Worm (Caenorhabditis elegans) whole organism, L1 larva: Measurements from ENCODE around the gene sru-13.

ENCODE experiments used
- C16A3.4 ChIP-seq: fragments of 150-350 bp; optimal IDR thresholded peaks from 2 replicates; lab custom pipeline; 2014; ENCODE audit warnings: missing biosample characterization, missing genetic modification characterization
- C34B4.2 ChIP-seq: sonication (generic microtip); optimal IDR thresholded peaks from 2 replicates; lab custom pipeline; 2017; ENCODE audit warnings: mild to moderate bottlenecking, missing genetic modification characterization, missing compliant biosample characterization
- ama-1 ChIP-seq: fragments of 150-350 bp; optimal IDR thresholded peaks from 2 replicates; lab custom pipeline; 2014
- ceh-8 ChIP-seq: fragments of 200-800 bp; sonication (Bioruptor generic); optimal IDR thresholded peaks from 2 replicates; lab custom pipeline; 2018; ENCODE audit warnings: mild to moderate bottlenecking, missing genetic modification characterization, moderate library complexity, missing compliant biosample characterization
- ceh-82 ChIP-seq, 3 experiments: fragments of 150-350 bp in 1 of 3; sonication (generic microtip) in 2 of 3; optimal IDR thresholded peaks; 2 replicates each; lab custom pipeline; 2014 to 2017; ENCODE audit warnings: missing biosample characterization in 3 of 3, missing genetic modification characterization in 3 of 3
- ces-1 ChIP-seq: fragments of 150-350 bp; optimal IDR thresholded peaks from 2 replicates; lab custom pipeline; 2014; ENCODE audit warnings: missing biosample characterization, missing genetic modification reagents, missing genetic modification characterization
- dpl-1 ChIP-seq, 3 experiments: fragments of 150-350 bp in 2 of 3; sonication (generic microtip) in 1 of 3; optimal IDR thresholded peaks; 2 replicates each; lab custom pipeline; 2014 to 2017; ENCODE audit warnings: missing biosample characterization in 3 of 3, missing genetic modification characterization in 3 of 3, missing genetic modification reagents in 3 of 3
- dsc-1 ChIP-seq: sonication (generic microtip); optimal IDR thresholded peaks from 2 replicates; lab custom pipeline; 2016; ENCODE audit warnings: mild to moderate bottlenecking, missing genetic modification characterization, missing compliant biosample characterization
- egl-27 ChIP-seq, 2 experiments: fragments of 150-350 bp in 1 of 2; sonication (generic microtip); optimal IDR thresholded peaks; 3 replicates each; lab custom pipeline; 2017 to 2018; ENCODE audit warnings: missing biosample characterization in 2 of 2, missing genetic modification characterization in 2 of 2, missing genetic modification reagents in 2 of 2
- elt-3 ChIP-seq, 6 experiments: fragments of 150-350 bp in 1 of 6; sonication (generic microtip); optimal IDR thresholded peaks; 2 replicates each; lab custom pipeline; 2017 to 2018; ENCODE audit warnings: missing biosample characterization in 6 of 6, missing genetic modification characterization in 6 of 6, inconsistent platforms in 1 of 6
- ets-5 ChIP-seq: fragments of 200-800 bp; sonication (Bioruptor generic); IDR thresholded peaks from 2 replicates; pipeline ENCODE4 v1.3.6; 2022; ENCODE audit warnings: missing genetic modification characterization, missing compliant biosample characterization
- fkh-10 ChIP-seq: sonication (generic microtip); optimal IDR thresholded peaks from 2 replicates; lab custom pipeline; 2017; ENCODE audit warnings: missing biosample characterization, missing genetic modification reagents, missing genetic modification characterization
- fkh-8 ChIP-seq: sonication (generic microtip); optimal IDR thresholded peaks from 2 replicates; lab custom pipeline; 2016; ENCODE audit warnings: mild to moderate bottlenecking, missing genetic modification characterization, missing compliant biosample characterization
- hlh-4 ChIP-seq: sonication (generic microtip); optimal IDR thresholded peaks from 2 replicates; lab custom pipeline; 2016; ENCODE audit warnings: mild to moderate bottlenecking, missing genetic modification characterization, missing compliant biosample characterization
- isw-1 ChIP-seq: fragments of 200-800 bp; sonication (Bioruptor generic); IDR thresholded peaks from 2 replicates; pipeline ENCODE4 v1.3.6; 2022; ENCODE audit warnings: missing genetic modification characterization, missing compliant biosample characterization
- jun-1 ChIP-seq: fragments of 150-350 bp; optimal IDR thresholded peaks from 2 replicates; lab custom pipeline; 2014; ENCODE audit warnings: missing biosample characterization, missing genetic modification reagents, missing genetic modification characterization
- lin-14 ChIP-seq: fragments of 200-800 bp; sonication (Bioruptor generic); optimal IDR thresholded peaks from 2 replicates; lab custom pipeline; 2018; ENCODE audit warnings: mild to moderate bottlenecking, missing genetic modification characterization, moderate library complexity, missing compliant biosample characterization
- lin-35 ChIP-seq, 2 experiments: fragments of 150-350 bp; optimal IDR thresholded peaks; 2 replicates each; lab custom pipeline; 2014; ENCODE audit warnings: missing biosample characterization in 2 of 2, missing genetic modification characterization in 2 of 2, missing genetic modification reagents in 2 of 2
- lin-39 ChIP-seq: fragments of 150-350 bp; optimal IDR thresholded peaks from 2 replicates; lab custom pipeline; 2014; ENCODE audit warnings: missing biosample characterization, missing genetic modification reagents, missing genetic modification characterization
- mab-9 ChIP-seq: fragments of 200-800 bp; sonication (Bioruptor generic); IDR thresholded peaks from 2 replicates; pipeline ENCODE4 v1.3.6; 2022; ENCODE audit warnings: missing genetic modification reagents, missing genetic modification characterization, missing compliant biosample characterization
- mdl-1 ChIP-seq, 2 experiments: fragments of 150-350 bp; optimal IDR thresholded peaks; 2 replicates each; lab custom pipeline; 2014 to 2017; ENCODE audit warnings: missing biosample characterization in 2 of 2, missing genetic modification characterization in 2 of 2, inconsistent platforms in 1 of 2
- mef-2 ChIP-seq: fragments of 150-350 bp; optimal IDR thresholded peaks from 2 replicates; lab custom pipeline; 2014; ENCODE audit warnings: missing biosample characterization, missing genetic modification characterization
- mep-1 ChIP-seq: fragments of 150-350 bp; optimal IDR thresholded peaks from 2 replicates; lab custom pipeline; 2014; ENCODE audit warnings: missing biosample characterization, missing genetic modification characterization
- nhr-19 ChIP-seq: fragments of 200-800 bp; sonication (Bioruptor generic); conservative IDR thresholded peaks from 2 replicates; pipeline ENCODE4 v1.3.6; 2022; ENCODE audit warnings: missing genetic modification characterization, missing compliant biosample characterization
- nhr-20 ChIP-seq: sonication (generic microtip); optimal IDR thresholded peaks from 2 replicates; lab custom pipeline; 2016; ENCODE audit warnings: mild to moderate bottlenecking, missing genetic modification characterization, missing compliant biosample characterization
- nhr-47 ChIP-seq: sonication (generic microtip); optimal IDR thresholded peaks from 2 replicates; lab custom pipeline; 2016; ENCODE audit warnings: mild to moderate bottlenecking, missing genetic modification characterization, moderate library complexity, missing compliant biosample characterization
- nhr-71 ChIP-seq: sonication (generic microtip); optimal IDR thresholded peaks from 2 replicates; lab custom pipeline; 2016; ENCODE audit warnings: mild to moderate bottlenecking, missing genetic modification characterization, moderate library complexity, missing compliant biosample characterization
- nhr-76 ChIP-seq: sonication (generic microtip); optimal IDR thresholded peaks from 2 replicates; lab custom pipeline; 2017; ENCODE audit warnings: missing biosample characterization, missing genetic modification characterization
- nhr-84 ChIP-seq: sonication (generic microtip); optimal IDR thresholded peaks from 2 replicates; lab custom pipeline; 2017; ENCODE audit warnings: missing biosample characterization, missing genetic modification characterization
- nhr-85 ChIP-seq: sonication (generic microtip); peaks from one replicate; lab custom pipeline; 2016; ENCODE audit warnings: missing genetic modification characterization, inconsistent platforms, missing compliant biosample characterization
- nhr-90 ChIP-seq: sonication (generic microtip); optimal IDR thresholded peaks from 2 replicates; lab custom pipeline; 2016; ENCODE audit warnings: mild to moderate bottlenecking, missing genetic modification characterization, missing compliant biosample characterization; ENCODE audit not compliant: poor library complexity
- rnt-1 ChIP-seq: sonication (generic microtip); optimal IDR thresholded peaks from 2 replicates; lab custom pipeline; 2016; ENCODE audit warnings: mild to moderate bottlenecking, missing genetic modification characterization, moderate library complexity, missing compliant biosample characterization
- sox-4 ChIP-seq: sonication (generic microtip); optimal IDR thresholded peaks from 2 replicates; lab custom pipeline; 2016; ENCODE audit warnings: missing genetic modification characterization, missing compliant biosample characterization
- sup-37 ChIP-seq: fragments of 200-800 bp; sonication (Bioruptor generic); optimal IDR thresholded peaks from 2 replicates; lab custom pipeline; 2018; ENCODE audit warnings: mild to moderate bottlenecking, missing genetic modification characterization, missing compliant biosample characterization
- swsn-7 ChIP-seq: sonication (generic microtip); optimal IDR thresholded peaks from 2 replicates; lab custom pipeline; 2016; ENCODE audit warnings: missing genetic modification characterization, missing compliant biosample characterization
- tbx-2 ChIP-seq: sonication (generic microtip); optimal IDR thresholded peaks from 2 replicates; lab custom pipeline; 2016; ENCODE audit warnings: missing genetic modification characterization, missing compliant biosample characterization
- tlp-1 ChIP-seq: fragments of 150-350 bp; optimal IDR thresholded peaks from 2 replicates; lab custom pipeline; 2014; ENCODE audit warnings: missing biosample characterization, missing genetic modification characterization
- unc-62 ChIP-seq: fragments of 150-350 bp; optimal IDR thresholded peaks from 2 replicates; lab custom pipeline; 2014; ENCODE audit warnings: missing biosample characterization, missing genetic modification reagents, missing genetic modification characterization
- xbp-1 ChIP-seq: sonication (generic microtip); optimal IDR thresholded peaks from 2 replicates; lab custom pipeline; 2016; ENCODE audit warnings: missing genetic modification characterization, missing compliant biosample characterization
- zag-1 ChIP-seq: fragments of 150-350 bp; optimal IDR thresholded peaks from 2 replicates; lab custom pipeline; 2014; ENCODE audit warnings: missing biosample characterization, missing genetic modification characterization
- zip-4 ChIP-seq: fragments of 200-800 bp; sonication (Bioruptor generic); optimal IDR thresholded peaks from 2 replicates; lab custom pipeline; 2018; ENCODE audit warnings: mild to moderate bottlenecking, missing genetic modification characterization, moderate library complexity, missing compliant biosample characterization

The sru-13 gene

ce11 chrIV:12558925-12559450 is 36.6 kb upstream of the sru-13 start, which contains the start of the genes ZK795.2 and ZK795.3 (continued):
- TF ChIP-seq xbp-1 (tag; lab: Kevin White, UChicago) (peak; percentile 62), ceh-8 (GFP tag; lab: Kevin White, UChicago) (no peak), nhr-84 (no peak), swsn-7 (tag; lab: Kevin White, UChicago) (peak; percentile 72), rnt-1 (tag; lab: Kevin White, UChicago) (peak; percentile 73), tbx-2 (tag; lab: Kevin White, UChicago) (peak; percentile 62), ama-1 (lab: Kevin White, UChicago) (no peak), lin-14 (GFP tag; lab: Kevin White, UChicago) (peak; percentile 71), tlp-1 (no peak), nhr-71 (tag; lab: Kevin White, UChicago) (peak; percentile 81), ets-5 (GFP tag; lab: Robert Waterston, UW) (no peak), lin-35 (GFP tag; optimal IDR thresholded peaks at IDR 0.05; lab: Kevin White, UChicago) (peak; percentile 99), nhr-90 (tag; lab: Kevin White, UChicago) (peak; percentile 70), dsc-1 (tag; lab: Kevin White, UChicago) (peak; percentile 61), fkh-8 (tag; lab: Kevin White, UChicago) (no peak), elt-3 (tag; optimal IDR thresholded peaks at IDR 0.05; lab: Kevin White, UChicago) (peak in 2 of 6 experiments; percentile 26 to 43), lin-39 (tag; lab: Kevin White, UChicago) (peak; percentile 78), dpl-1 (GFP tag; optimal IDR thresholded peaks at IDR 0.05; lab: Kevin White, UChicago) (peak; percentile 98 to 99 (median 98)), mab-9 (no peak), ceh-82 (tag; optimal IDR thresholded peaks at IDR 0.05; lab: Kevin White, UChicago) (peak; percentile 64 to 74 (median 74)), nhr-20 (tag; lab: Kevin White, UChicago) (peak; percentile 65), isw-1 (GFP tag; lab: Robert Waterston, UW) (peak; percentile 47), egl-27 (tag; optimal IDR thresholded peaks at IDR 0.05; lab: Kevin White, UChicago) (no peak)

- TF ChIP-seq nhr-76 (no peak), nhr-85 (tag; lab: Kevin White, UChicago) (no peak), ces-1 (GFP tag; lab: Kevin White, UChicago) (no peak), sup-37 (no peak), hlh-4 (tag; lab: Kevin White, UChicago) (no peak), C34B4.2 (tag; lab: Kevin White, UChicago) (no peak), xbp-1 (tag; lab: Kevin White, UChicago) (no peak), sox-4 (tag; lab: Kevin White, UChicago) (no peak), jun-1 (tag; lab: Kevin White, UChicago) (no peak), nhr-19 (GFP tag; lab: Robert Waterston, UW) (no peak), nhr-71 (tag; lab: Kevin White, UChicago) (no peak)
Measured at ce11 chrIV:12551944-12552343, 29.5 kb upstream of the sru-13 start.

- TF ChIP-seq zip-4: no peak
- TF ChIP-seq nhr-20 (tag; lab: Kevin White, UChicago): no peak
- no peak for TF ChIP-seq fkh-10 (GFP tag; lab: Kevin White, UChicago)
- no peak for TF ChIP-seq unc-62 (GFP tag; lab: Kevin White, UChicago)
- TF ChIP-seq nhr-47 (tag; lab: Kevin White, UChicago): no peak
- TF ChIP-seq C16A3.4 (tag; lab: Kevin White, UChicago): no peak
- no peak for TF ChIP-seq fkh-8 (tag; lab: Kevin White, UChicago)
- no peak for TF ChIP-seq mef-2 (tag; lab: Kevin White, UChicago)
- no peak for TF ChIP-seq mdl-1 (tag; optimal IDR thresholded peaks at IDR 0.05; lab: Kevin White, UChicago)
- TF ChIP-seq mep-1 (tag; lab: Kevin White, UChicago): no peak
- no peak for TF ChIP-seq zag-1 (tag; lab: Kevin White, UChicago)
Measured at ce11 chrIV:12549014-12549413, 26.6 kb upstream of the sru-13 start.
